Fruit fly (Drosophila melanogaster) whole organism, embryonic: Measurements from ENCODE around the gene CG43407.

Experiments used
- Adf1 ChIP-seq: fragments of 200-800 bp; sonication (Bioruptor generic); IDR thresholded peaks from 2 replicates; pipeline ENCODE4 v1.3.6; 2022; ENCODE audit warnings: missing biosample characterization, missing genetic modification characterization
- Asciz ChIP-seq: fragments of 200-800 bp; sonication (Bioruptor generic); optimal IDR thresholded peaks from 2 replicates; lab custom pipeline; 2017; ENCODE audit warnings: missing biosample characterization, mild to moderate bottlenecking, missing genetic modification characterization, missing genetic modification reagents
- Atf3 ChIP-seq: fragments of 200-800 bp; sonication (Bioruptor generic); optimal IDR thresholded peaks from 3 replicates; lab custom pipeline; 2016; ENCODE audit warnings: missing biosample characterization, missing genetic modification characterization
- BEAF-32 ChIP-seq: fragments of 200-800 bp; sonication (Bioruptor generic); optimal IDR thresholded peaks from 3 replicates; lab custom pipeline; 2017; ENCODE audit warnings: missing biosample characterization, missing genetic modification characterization, mild to moderate bottlenecking, moderate library complexity, missing genetic modification reagents
- Bdp1 ChIP-seq: fragments of 200-800 bp; sonication (Bioruptor generic); optimal IDR thresholded peaks from 3 replicates; lab custom pipeline; 2016; ENCODE audit warnings: missing biosample characterization, missing genetic modification characterization
- CG10267 ChIP-seq: fragments of 200-800 bp; sonication (Bioruptor generic); optimal IDR thresholded peaks from 2 replicates; lab custom pipeline; 2018; ENCODE audit warnings: missing biosample characterization, mild to moderate bottlenecking, missing genetic modification characterization, moderate library complexity
- CG10565 ChIP-seq: fragments of 200-800 bp; sonication (Bioruptor generic); optimal IDR thresholded peaks from 3 replicates; lab custom pipeline; 2016; ENCODE audit warnings: missing biosample characterization, mild to moderate bottlenecking, missing genetic modification characterization
- CG11085 ChIP-seq: fragments of 200-800 bp; sonication (Bioruptor generic); IDR thresholded peaks from 2 replicates; pipeline ENCODE4 v1.3.6; 2022; ENCODE audit warnings: missing biosample characterization, missing genetic modification characterization
- CG12744 ChIP-seq: fragments of 200-800 bp; sonication (Bioruptor generic); optimal IDR thresholded peaks from 2 replicates; lab custom pipeline; 2016; ENCODE audit warnings: missing biosample characterization, missing genetic modification characterization
- CG13624 ChIP-seq: fragments of 200-800 bp; sonication (Bioruptor generic); optimal IDR thresholded peaks from 2 replicates; lab custom pipeline; 2016; ENCODE audit warnings: missing biosample characterization, missing genetic modification characterization
- CG16779 ChIP-seq: fragments of 200-800 bp; sonication (Bioruptor generic); IDR thresholded peaks from 2 replicates; pipeline ENCODE4 v1.3.6; 2022; ENCODE audit warnings: missing biosample characterization, missing genetic modification characterization
- CG17912 ChIP-seq: fragments of 200-800 bp; sonication (Bioruptor generic); optimal IDR thresholded peaks from 2 replicates; lab custom pipeline; 2018; ENCODE audit warnings: missing biosample characterization, mild to moderate bottlenecking, missing genetic modification characterization
- CG2120 ChIP-seq: fragments of 200-800 bp; sonication (Bioruptor generic); optimal IDR thresholded peaks from 3 replicates; lab custom pipeline; 2016; ENCODE audit warnings: missing biosample characterization, missing genetic modification characterization
- CG2129 ChIP-seq: fragments of 200-800 bp; sonication (Bioruptor generic); IDR thresholded peaks from 2 replicates; pipeline ENCODE4 v1.3.6; 2022; ENCODE audit warnings: missing biosample characterization, missing genetic modification characterization; ENCODE audit not compliant: partially characterized antibody
- CG2875 ChIP-seq: fragments of 200-800 bp; sonication (Bioruptor generic); optimal IDR thresholded peaks from 2 replicates; lab custom pipeline; 2017; ENCODE audit warnings: missing biosample characterization, mild to moderate bottlenecking, missing genetic modification characterization, missing genetic modification reagents
- CG2889 ChIP-seq: fragments of 200-800 bp; sonication (Bioruptor generic); IDR thresholded peaks from 3 replicates; pipeline ENCODE4 v1.3.6; 2022; ENCODE audit warnings: missing biosample characterization, missing genetic modification characterization
- CG31224 ChIP-seq: fragments of 200-800 bp; sonication (Bioruptor generic); IDR thresholded peaks from 2 replicates; pipeline ENCODE4 v1.3.6; 2022; ENCODE audit warnings: missing biosample characterization, missing genetic modification characterization
- CG32532 ChIP-seq: fragments of 200-800 bp; sonication (Bioruptor generic); IDR thresholded peaks from 2 replicates; pipeline ENCODE4 v1.3.6; 2022; ENCODE audit warnings: missing biosample characterization, missing genetic modification characterization
- CG3281 ChIP-seq: fragments of 200-800 bp; sonication (Bioruptor generic); optimal IDR thresholded peaks from 3 replicates; lab custom pipeline; 2017; ENCODE audit warnings: missing biosample characterization, mild to moderate bottlenecking, missing genetic modification characterization
- CG6854 ChIP-seq: fragments of 200-800 bp; sonication (Bioruptor generic); optimal IDR thresholded peaks from 3 replicates; lab custom pipeline; 2017; ENCODE audit warnings: missing biosample characterization, mild to moderate bottlenecking, missing genetic modification characterization
- CG7357 ChIP-seq: fragments of 200-800 bp; sonication (Bioruptor generic); IDR thresholded peaks from 3 replicates; pipeline ENCODE4 v1.3.6; 2022; ENCODE audit warnings: missing biosample characterization, missing genetic modification characterization
- CTCF ChIP-seq: fragments of 200-800 bp; sonication (Bioruptor generic); optimal IDR thresholded peaks from 2 replicates; lab custom pipeline; 2017; ENCODE audit warnings: missing biosample characterization, mild to moderate bottlenecking, missing genetic modification characterization, moderate library complexity
- CrebB ChIP-seq: fragments of 200-800 bp; sonication (Bioruptor generic); optimal IDR thresholded peaks from 3 replicates; lab custom pipeline; 2018; ENCODE audit warnings: missing biosample characterization, mild to moderate bottlenecking, missing genetic modification characterization
- Doc2 ChIP-seq: fragments of 200-800 bp; sonication (Bioruptor generic); IDR thresholded peaks from 2 replicates; pipeline ENCODE4 v1.3.6; 2022; ENCODE audit warnings: missing biosample characterization, missing genetic modification characterization
- Doc3 ChIP-seq: fragments of 200-800 bp; sonication (Bioruptor generic); IDR thresholded peaks from 3 replicates; pipeline ENCODE4 v1.3.6; 2022; ENCODE audit warnings: missing biosample characterization, missing genetic modification characterization; ENCODE audit not compliant: partially characterized antibody
- Fer1 ChIP-seq: fragments of 200-800 bp; sonication (Bioruptor generic); optimal IDR thresholded peaks from 2 replicates; lab custom pipeline; 2017; ENCODE audit warnings: missing biosample characterization, mild to moderate bottlenecking, missing genetic modification characterization
- Gug ChIP-seq: fragments of 200-800 bp; sonication (Bioruptor generic); IDR thresholded peaks from 4 replicates; pipeline ENCODE4 v1.3.6; 2022; ENCODE audit warnings: missing biosample characterization, missing genetic modification characterization
- HHEX ChIP-seq: fragments of 200-800 bp; sonication (Bioruptor generic); optimal IDR thresholded peaks from 3 replicates; lab custom pipeline; 2017; ENCODE audit warnings: missing biosample characterization, mild to moderate bottlenecking, missing genetic modification characterization, missing genetic modification reagents
- HmgD ChIP-seq: fragments of 200-800 bp; sonication (Bioruptor generic); optimal IDR thresholded peaks from 3 replicates; lab custom pipeline; 2016; ENCODE audit warnings: missing biosample characterization, missing genetic modification characterization
- Hsf ChIP-seq: fragments of 200-800 bp; sonication (Bioruptor generic); optimal IDR thresholded peaks from 3 replicates; lab custom pipeline; 2016; ENCODE audit warnings: missing biosample characterization, missing genetic modification characterization
- Lhr ChIP-seq: fragments of 200-800 bp; sonication (Bioruptor generic); optimal IDR thresholded peaks from 3 replicates; lab custom pipeline; 2017; ENCODE audit warnings: mild to moderate bottlenecking, missing biosample characterization, missing genetic modification reagents, missing genetic modification characterization
- Meics ChIP-seq: fragments of 200-800 bp; sonication (Bioruptor generic); optimal IDR thresholded peaks from 2 replicates; lab custom pipeline; 2017; ENCODE audit warnings: missing biosample characterization, mild to moderate bottlenecking, missing genetic modification characterization
- NFAT ChIP-seq: fragments of 200-800 bp; sonication (Bioruptor generic); IDR thresholded peaks from 2 replicates; pipeline ENCODE4 v1.3.6; 2022; ENCODE audit warnings: missing biosample characterization, missing genetic modification characterization
- Ssrp ChIP-seq: fragments of 200-800 bp; sonication (Bioruptor generic); optimal IDR thresholded peaks from 2 replicates; lab custom pipeline; 2018; ENCODE audit warnings: missing biosample characterization, mild to moderate bottlenecking, missing genetic modification characterization, moderate library complexity
- Xrp1 ChIP-seq: fragments of 200-800 bp; sonication (Bioruptor generic); IDR thresholded peaks from 2 replicates; pipeline ENCODE4 v1.3.6; 2022; ENCODE audit warnings: missing biosample characterization, missing genetic modification characterization
- abd-A ChIP-seq: fragments of 200-800 bp; sonication (Bioruptor generic); optimal IDR thresholded peaks from 3 replicates; lab custom pipeline; 2019; ENCODE audit warnings: missing biosample characterization, mild to moderate bottlenecking, missing genetic modification characterization, moderate library complexity
- ara ChIP-seq: fragments of 200-800 bp; sonication (Bioruptor generic); IDR thresholded peaks from 2 replicates; pipeline ENCODE4 v1.3.6; 2022; ENCODE audit warnings: missing biosample characterization, missing genetic modification characterization
- cas ChIP-seq: fragments of 200-800 bp; sonication (Bioruptor generic); IDR thresholded peaks from 2 replicates; pipeline ENCODE4 v1.3.6; 2022; ENCODE audit warnings: missing biosample characterization, missing genetic modification characterization
- da ChIP-seq: fragments of 200-800 bp; sonication (Bioruptor generic); optimal IDR thresholded peaks from 2 replicates; lab custom pipeline; 2016; ENCODE audit warnings: missing biosample characterization, missing genetic modification characterization
- eyg ChIP-seq: fragments of 200-800 bp; sonication (Bioruptor generic); optimal IDR thresholded peaks from 3 replicates; lab custom pipeline; 2016; ENCODE audit warnings: missing biosample characterization, missing genetic modification characterization
- h ChIP-seq: fragments of >200 bp; optimal IDR thresholded peaks from 2 replicates; lab custom pipeline; 2017
- kay ChIP-seq: fragments of 200-800 bp; sonication (Bioruptor generic); optimal IDR thresholded peaks from 2 replicates; lab custom pipeline; 2016; ENCODE audit warnings: missing biosample characterization, missing genetic modification characterization
- klu ChIP-seq: fragments of 200-800 bp; sonication (Bioruptor generic); IDR thresholded peaks from 2 replicates; pipeline ENCODE4 v1.3.6; 2022; ENCODE audit warnings: missing biosample characterization, missing genetic modification characterization
- lmd ChIP-seq: fragments of 200-800 bp; sonication (Bioruptor generic); IDR thresholded peaks from 2 replicates; pipeline ENCODE4 v1.3.6; 2022; ENCODE audit warnings: missing biosample characterization, missing genetic modification characterization
- pnt ChIP-seq: fragments of 200-800 bp; sonication (Bioruptor generic); optimal IDR thresholded peaks from 3 replicates; lab custom pipeline; 2016; ENCODE audit warnings: missing biosample characterization, missing genetic modification characterization
- psq ChIP-seq: fragments of 200-800 bp; sonication (Bioruptor generic); optimal IDR thresholded peaks from 2 replicates; lab custom pipeline; 2017; ENCODE audit warnings: missing biosample characterization, missing genetic modification characterization
- rib ChIP-seq: fragments of 200-800 bp; sonication (Bioruptor generic); IDR thresholded peaks from 2 replicates; pipeline ENCODE4 v1.3.6; 2022; ENCODE audit warnings: missing biosample characterization, missing genetic modification characterization
- sens ChIP-seq: fragments of 200-800 bp; sonication (Bioruptor generic); peaks from one replicate; lab custom pipeline; 2016; ENCODE audit warnings: missing biosample characterization, missing genetic modification characterization
- slou ChIP-seq: fragments of 200-800 bp; sonication (Bioruptor generic); optimal IDR thresholded peaks from 3 replicates; lab custom pipeline; 2016; ENCODE audit warnings: missing biosample characterization, missing genetic modification characterization
- tup ChIP-seq: fragments of 200-800 bp; sonication (Bioruptor generic); optimal IDR thresholded peaks from 2 replicates; lab custom pipeline; 2016; ENCODE audit warnings: missing biosample characterization, mild to moderate bottlenecking, missing genetic modification characterization, moderate library complexity

The CG43407 gene

dm6 chr3L:19062472-19063409, 9.6 kb upstream of the CG43407 start, which contains the start of the genes Ugt316A1 and Sfxn2 (continued):
- TF ChIP-seq sens (GFP tag; lab: Kevin White, UChicago) (peak; percentile 88), HmgD (GFP tag; lab: Kevin White, UChicago) (peak; percentile 33), CG17912 (GFP tag; lab: Kevin White, UChicago) (no peak), Doc2 (GFP tag; lab: Robert Waterston, UW) (no peak), psq (GFP tag; lab: Kevin White, UChicago) (no peak), Xrp1 (GFP tag; lab: Robert Waterston, UW) (peak; percentile 34; the same call in 1 of the 2 replicates), BEAF-32 (GFP tag; lab: Kevin White, UChicago) (peak; percentile 51), NFAT (no peak), Doc3 (GFP tag; lab: Robert Waterston, UW) (no peak), Fer1 (GFP tag; lab: Kevin White, UChicago) (peak; percentile 9), CG10565 (GFP tag; lab: Kevin White, UChicago) (no peak), Meics (GFP tag; lab: Kevin White, UChicago) (peak; percentile 2), CG12744 (GFP tag; lab: Kevin White, UChicago) (peak; percentile 38), eyg (GFP tag; lab: Kevin White, UChicago) (no peak), Ssrp (tag; lab: Kevin White, UChicago) (peak; percentile 22), HHEX (GFP tag; lab: Kevin White, UChicago) (no peak), Gug (peak; percentile 45; the same call in 2 of the 4 replicates), CG2889 (GFP tag; lab: Robert Waterston, UW) (no peak), CrebB (peak; percentile 55), CG32532 (GFP tag; lab: Robert Waterston, UW) (no peak), CG7357 (GFP tag; lab: Robert Waterston, UW) (peak; percentile 33; the same call in 1 of the 3 replicates), Lhr (GFP tag; lab: Kevin White, UChicago) (peak; percentile 97), CG10267 (tag; lab: Kevin White, UChicago) (peak; percentile 58), rib (GFP tag; lab: Robert Waterston, UW) (0 out of 2 replicates have a peak, but pooled peaks have one; percentile 58), Adf1 (GFP tag; lab: Robert Waterston, UW) (no peak; the same call in 1 of the 2 replicates), CG11085 (GFP tag; lab: Robert Waterston, UW) (no peak), abd-A (tag; lab: Kevin White, UChicago) (no peak), CG2875 (GFP tag; lab: Kevin White, UChicago) (no peak), da (no peak), klu (peak; percentile 61; the same call in 1 of the 2 replicates), Bdp1 (GFP tag; lab: Kevin White, UChicago) (peak; percentile 4), Asciz (GFP tag; lab: Kevin White, UChicago) (no peak), CG16779 (GFP tag; lab: Robert Waterston, UW) (no peak), tup (peak; percentile 38), CTCF (GFP tag; lab: Kevin White, UChicago) (peak; percentile 73), cas (GFP tag; lab: Robert Waterston, UW) (no peak), pnt (GFP tag; lab: Kevin White, UChicago) (peak; percentile 47), h (lab: Kevin White, UChicago) (no peak), CG31224 (GFP tag; lab: Robert Waterston, UW) (no peak), Atf3 (GFP tag; lab: Kevin White, UChicago) (no peak), CG13624 (GFP tag; lab: Kevin White, UChicago) (peak; percentile 48), CG2129 (no peak), CG6854 (GFP tag; lab: Kevin White, UChicago) (no peak), lmd (GFP tag; lab: Robert Waterston, UW) (peak; percentile 35; the same call in 1 of the 2 replicates), CG3281 (no peak), slou (GFP tag; lab: Kevin White, UChicago) (no peak), ara (GFP tag; lab: Robert Waterston, UW) (no peak), Hsf (GFP tag; lab: Kevin White, UChicago) (peak; percentile 61), kay (GFP tag; lab: Kevin White, UChicago) (peak; percentile 38), CG2120 (GFP tag; lab: Kevin White, UChicago) (peak; percentile 76)
